Fruit fly (Drosophila melanogaster) whole organism: ENCODE measurements around the gene CG8516.

ENCODE experiments used
- Dll ChIP-seq: fragments of >200 bp; optimal IDR thresholded peaks from 2 replicates; lab custom pipeline; 2017
- pan ChIP-seq: fragments of >200 bp; optimal IDR thresholded peaks from 2 replicates; lab custom pipeline; 2017
- usp ChIP-seq: fragments of >200 bp; optimal IDR thresholded peaks from 2 replicates; lab custom pipeline; 2017; ENCODE audit warnings: missing biosample characterization, missing genetic modification characterization, mixed read lengths

DNA sequence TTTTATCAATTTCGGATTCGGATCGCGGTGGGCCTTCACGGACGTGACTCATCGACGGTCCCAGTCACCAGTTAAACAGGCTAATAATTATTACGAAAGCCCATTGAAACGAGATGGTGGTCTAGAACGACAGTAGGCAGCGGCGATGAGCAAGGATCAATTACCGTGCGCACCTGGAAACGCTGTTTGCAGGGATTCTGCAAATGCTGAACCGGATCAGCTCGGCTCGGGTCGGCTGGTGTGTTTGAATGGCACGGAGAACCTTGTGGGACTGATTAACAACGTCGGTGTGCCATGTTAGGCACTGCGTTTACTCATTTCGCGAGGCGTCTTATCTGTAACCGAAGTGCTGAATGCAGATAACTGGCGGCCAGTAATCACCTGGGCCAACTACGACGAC, 18.9 kb upstream of the CG8516 start, which contains the start of gene Whamy:
- TF ChIP-seq pan (lab: Kevin White, UChicago) (no peak), Dll (lab: Kevin White, UChicago) (no peak), usp (GFP tag; lab: Kevin White, UChicago) (no peak)
